Fruit fly (Drosophila melanogaster) whole organism, embryonic: ENCODE data around the gene beat-Ib.

Source experiments
- Adf1 ChIP-seq: fragments of 200-800 bp; sonication (Bioruptor generic); IDR thresholded peaks from 2 replicates; pipeline ENCODE4 v1.3.6; 2022; ENCODE audit warnings: missing biosample characterization, missing genetic modification characterization
- Atf3 ChIP-seq: fragments of 200-800 bp; sonication (Bioruptor generic); optimal IDR thresholded peaks from 3 replicates; lab custom pipeline; 2016; ENCODE audit warnings: missing biosample characterization, missing genetic modification characterization
- Blimp-1 ChIP-seq: fragments of 200-800 bp; sonication (Bioruptor generic); optimal IDR thresholded peaks from 3 replicates; lab custom pipeline; 2018; ENCODE audit warnings: missing biosample characterization, missing genetic modification characterization, mild to moderate bottlenecking, moderate library complexity, missing genetic modification reagents
- BtbVII ChIP-seq: fragments of 200-800 bp; sonication (Bioruptor generic); optimal IDR thresholded peaks from 3 replicates; lab custom pipeline; 2017; ENCODE audit warnings: missing biosample characterization, mild to moderate bottlenecking, missing genetic modification characterization
- CG10366 ChIP-seq: fragments of 200-800 bp; sonication (Bioruptor generic); IDR thresholded peaks from 2 replicates; pipeline ENCODE4 v1.3.6; 2022; ENCODE audit warnings: missing biosample characterization, missing genetic modification characterization
- CG10565 ChIP-seq: fragments of 200-800 bp; sonication (Bioruptor generic); optimal IDR thresholded peaks from 3 replicates; lab custom pipeline; 2016; ENCODE audit warnings: missing biosample characterization, mild to moderate bottlenecking, missing genetic modification characterization
- CG11093 ChIP-seq: fragments of 200-800 bp; sonication (Bioruptor generic); IDR thresholded peaks from 3 replicates; pipeline ENCODE4 v1.3.6; 2022; ENCODE audit warnings: missing biosample characterization, missing genetic modification characterization
- CG11247 ChIP-seq: fragments of 200-800 bp; sonication (Bioruptor generic); IDR thresholded peaks from 2 replicates; pipeline ENCODE4 v1.3.6; 2022; ENCODE audit warnings: missing biosample characterization, missing genetic modification characterization
- CG12659 ChIP-seq: fragments of 200-800 bp; sonication (Bioruptor generic); optimal IDR thresholded peaks from 3 replicates; lab custom pipeline; 2017; ENCODE audit warnings: mild to moderate bottlenecking, missing biosample characterization, missing genetic modification reagents, missing genetic modification characterization
- CG14710 ChIP-seq: fragments of 200-800 bp; sonication (Bioruptor generic); optimal IDR thresholded peaks from 3 replicates; lab custom pipeline; 2019; ENCODE audit warnings: missing biosample characterization, mild to moderate bottlenecking, missing genetic modification characterization, moderate library complexity
- CG30431 ChIP-seq: fragments of 200-800 bp; sonication (Bioruptor generic); optimal IDR thresholded peaks from 2 replicates; lab custom pipeline; 2017; ENCODE audit warnings: missing biosample characterization, missing genetic modification characterization
- CG31365 ChIP-seq: fragments of 200-800 bp; sonication (Bioruptor generic); optimal IDR thresholded peaks from 2 replicates; lab custom pipeline; 2018; ENCODE audit warnings: missing biosample characterization, mild to moderate bottlenecking, missing genetic modification characterization
- CG32532 ChIP-seq: fragments of 200-800 bp; sonication (Bioruptor generic); IDR thresholded peaks from 2 replicates; pipeline ENCODE4 v1.3.6; 2022; ENCODE audit warnings: missing biosample characterization, missing genetic modification characterization
- CG6175 ChIP-seq: fragments of 200-800 bp; sonication (Bioruptor generic); IDR thresholded peaks from 3 replicates; pipeline ENCODE4 v1.3.6; 2022; ENCODE audit warnings: missing biosample characterization, missing genetic modification characterization
- CG6654 ChIP-seq: fragments of 200-800 bp; sonication (Bioruptor generic); optimal IDR thresholded peaks from 2 replicates; lab custom pipeline; 2017; ENCODE audit warnings: missing biosample characterization, mild to moderate bottlenecking, missing genetic modification characterization
- CG6791 ChIP-seq: fragments of 200-800 bp; sonication (Bioruptor generic); IDR thresholded peaks from 3 replicates; pipeline ENCODE4 v1.3.6; 2022; ENCODE audit warnings: missing biosample characterization, missing genetic modification characterization; ENCODE audit not compliant: partially characterized antibody
- CG7372 ChIP-seq: fragments of 200-800 bp; sonication (Bioruptor generic); IDR thresholded peaks from 2 replicates; pipeline ENCODE4 v1.3.6; 2022; ENCODE audit warnings: missing biosample characterization, missing genetic modification characterization
- CG8388 ChIP-seq: fragments of 200-800 bp; sonication (Bioruptor generic); optimal IDR thresholded peaks from 2 replicates; lab custom pipeline; 2019; ENCODE audit warnings: missing biosample characterization, mild to moderate bottlenecking, missing genetic modification characterization, moderate library complexity
- CG8478 ChIP-seq: fragments of >200 bp; optimal IDR thresholded peaks from 2 replicates; lab custom pipeline; 2018
- CG9437 ChIP-seq: fragments of 200-800 bp; sonication (Bioruptor generic); optimal IDR thresholded peaks from 2 replicates; lab custom pipeline; 2018; ENCODE audit warnings: missing biosample characterization, mild to moderate bottlenecking, missing genetic modification characterization
- CG9876 ChIP-seq: fragments of 200-800 bp; sonication (Bioruptor generic); optimal IDR thresholded peaks from 2 replicates; lab custom pipeline; 2016; ENCODE audit warnings: missing biosample characterization, missing genetic modification characterization
- Dll ChIP-seq: fragments of 200-800 bp; sonication (Bioruptor generic); IDR thresholded peaks from 4 replicates; pipeline ENCODE4 v1.3.6; 2022; ENCODE audit warnings: missing biosample characterization, missing genetic modification characterization; ENCODE audit not compliant: partially characterized antibody
- Ets65A ChIP-seq: fragments of 200-800 bp; sonication (Bioruptor generic); peaks from one replicate; lab custom pipeline; 2016; ENCODE audit warnings: missing biosample characterization, missing genetic modification characterization
- HLHmδ ChIP-seq: fragments of 200-800 bp; sonication (Bioruptor generic); optimal IDR thresholded peaks from 2 replicates; lab custom pipeline; 2018; ENCODE audit warnings: missing biosample characterization, mild to moderate bottlenecking, missing genetic modification characterization, moderate library complexity
- Kr ChIP-seq: fragments of 200-800 bp; sonication (Bioruptor generic); optimal IDR thresholded peaks from 2 replicates; lab custom pipeline; 2017; ENCODE audit warnings: missing biosample characterization, mild to moderate bottlenecking, missing genetic modification characterization
- NC2β ChIP-seq: fragments of 200-800 bp; sonication (Bioruptor generic); optimal IDR thresholded peaks from 2 replicates; lab custom pipeline; 2016; ENCODE audit warnings: missing biosample characterization, missing genetic modification characterization
- Pdp1 ChIP-seq, 2 experiments: fragments of 200-800 bp; sonication (Bioruptor generic); optimal IDR thresholded peaks; 3 replicates each; lab custom pipeline; 2016; ENCODE audit warnings: missing biosample characterization in 2 of 2, missing genetic modification characterization in 2 of 2, mild to moderate bottlenecking in 1 of 2, moderate library complexity in 1 of 2
- Six4 ChIP-seq: fragments of 200-800 bp; sonication (Bioruptor generic); optimal IDR thresholded peaks from 2 replicates; lab custom pipeline; 2016; ENCODE audit warnings: missing biosample characterization, missing genetic modification characterization
- Stat92E ChIP-seq, 3 experiments: fragments of >200 bp in 2 of 3; fragments of 200-800 bp in 1 of 3; sonication (Bioruptor generic) in 1 of 3; optimal IDR thresholded peaks; 2 replicates each; lab custom pipeline; 2017 to 2019; ENCODE audit warnings: missing biosample characterization in 3 of 3, missing genetic modification characterization in 3 of 3, mild to moderate bottlenecking in 1 of 3, moderate library complexity in 1 of 3
- ase ChIP-seq: fragments of 200-800 bp; sonication (Bioruptor generic); IDR thresholded peaks from 3 replicates; pipeline ENCODE4 v1.3.6; 2022; ENCODE audit warnings: missing biosample characterization, missing genetic modification characterization
- ato ChIP-seq: fragments of 200-800 bp; sonication (Bioruptor generic); IDR thresholded peaks from 2 replicates; pipeline ENCODE4 v1.3.6; 2022; ENCODE audit warnings: missing biosample characterization, missing genetic modification characterization; ENCODE audit not compliant: partially characterized antibody
- az2 ChIP-seq: fragments of 200-800 bp; sonication (Bioruptor generic); optimal IDR thresholded peaks from 3 replicates; lab custom pipeline; 2016; ENCODE audit warnings: missing biosample characterization, missing genetic modification characterization
- chinmo ChIP-seq: fragments of 200-800 bp; sonication (Bioruptor generic); IDR thresholded peaks from 4 replicates; pipeline ENCODE4 v1.3.6; 2022; ENCODE audit warnings: missing biosample characterization, missing genetic modification characterization; ENCODE audit not compliant: partially characterized antibody
- cwo ChIP-seq: fragments of 200-800 bp; sonication (Bioruptor generic); optimal IDR thresholded peaks from 3 replicates; lab custom pipeline; 2017; ENCODE audit warnings: missing biosample characterization, missing genetic modification characterization, mild to moderate bottlenecking, moderate library complexity, missing genetic modification reagents
- emc ChIP-seq: fragments of 200-800 bp; sonication (Bioruptor generic); optimal IDR thresholded peaks from 2 replicates; lab custom pipeline; 2016; ENCODE audit warnings: missing biosample characterization, missing genetic modification characterization
- esg ChIP-seq: fragments of 200-800 bp; sonication (Bioruptor generic); conservative IDR thresholded peaks from 2 replicates; pipeline ENCODE4 v1.3.6; 2022; ENCODE audit warnings: missing biosample characterization, missing genetic modification characterization
- eyg ChIP-seq: fragments of 200-800 bp; sonication (Bioruptor generic); optimal IDR thresholded peaks from 3 replicates; lab custom pipeline; 2016; ENCODE audit warnings: missing biosample characterization, missing genetic modification characterization
- h ChIP-seq: fragments of >200 bp; optimal IDR thresholded peaks from 2 replicates; lab custom pipeline; 2017
- jing ChIP-seq: fragments of 200-800 bp; sonication (Bioruptor generic); optimal IDR thresholded peaks from 2 replicates; lab custom pipeline; 2018; ENCODE audit warnings: missing biosample characterization, mild to moderate bottlenecking, missing genetic modification characterization
- jumu ChIP-seq: fragments of 200-800 bp; sonication (Bioruptor generic); optimal IDR thresholded peaks from 3 replicates; lab custom pipeline; 2016; ENCODE audit warnings: missing biosample characterization, missing genetic modification characterization
- kni ChIP-seq: fragments of 200-800 bp; sonication (Bioruptor generic); optimal IDR thresholded peaks from 3 replicates; lab custom pipeline; 2017; ENCODE audit warnings: mild to moderate bottlenecking, missing biosample characterization, missing genetic modification reagents, missing genetic modification characterization
- lab ChIP-seq: fragments of 200-800 bp; sonication (Bioruptor generic); optimal IDR thresholded peaks from 3 replicates; lab custom pipeline; 2017; ENCODE audit warnings: missing biosample characterization, missing genetic modification characterization, mild to moderate bottlenecking, moderate library complexity, missing genetic modification reagents
- lilli ChIP-seq: fragments of 200-800 bp; sonication (Bioruptor generic); optimal IDR thresholded peaks from 3 replicates; lab custom pipeline; 2016; ENCODE audit warnings: missing biosample characterization, missing genetic modification characterization
- pb ChIP-seq: fragments of 200-800 bp; sonication (Bioruptor generic); optimal IDR thresholded peaks from 3 replicates; lab custom pipeline; 2016; ENCODE audit warnings: missing biosample characterization, missing genetic modification characterization
- psq ChIP-seq: fragments of 200-800 bp; sonication (Bioruptor generic); optimal IDR thresholded peaks from 2 replicates; lab custom pipeline; 2017; ENCODE audit warnings: missing biosample characterization, missing genetic modification characterization
- trem ChIP-seq: fragments of 200-800 bp; optimal IDR thresholded peaks from 3 replicates; lab custom pipeline; 2019; ENCODE audit warnings: missing biosample characterization, mild to moderate bottlenecking, missing genetic modification characterization, moderate library complexity

Gene beat-Ib

dm6 chr2L:15941141-15941540, 21.1 kb downstream of the beat-Ib start, which contains the start of gene CG12448:
TSS of gene CG12448 (plus strand) at chr2L:15941441.
- TF ChIP-seq CG8388 (GFP tag; lab: Kevin White, UChicago) (no peak), CG9876 (no peak), psq (GFP tag; lab: Kevin White, UChicago) (no peak)

- no peak for TF ChIP-seq CG6654
- TF ChIP-seq Six4 (GFP tag; lab: Kevin White, UChicago), result no peak
- no peak for TF ChIP-seq CG6791 (GFP tag; lab: Robert Waterston, UW)
- no peak for TF ChIP-seq CG31365 (tag; lab: Kevin White, UChicago)
- TF ChIP-seq trem (tag; lab: Kevin White, UChicago), result no peak
- no peak for TF ChIP-seq Blimp-1 (GFP tag; lab: Kevin White, UChicago)
- TF ChIP-seq Kr (GFP tag; lab: Kevin White, UChicago), result no peak
- TF ChIP-seq jumu, result no peak
- no peak for TF ChIP-seq CG8478 (lab: Kevin White, UChicago)
- no peak for TF ChIP-seq lilli
- TF ChIP-seq CG10565 (GFP tag; lab: Kevin White, UChicago), result no peak
- no peak for TF ChIP-seq pb (GFP tag; lab: Kevin White, UChicago)
- no peak for TF ChIP-seq emc
- no peak for TF ChIP-seq Pdp1 (GFP tag; optimal IDR thresholded peaks at IDR 0.05; lab: Kevin White, UChicago)
- no peak for TF ChIP-seq esg (GFP tag; lab: Robert Waterston, UW)
- TF ChIP-seq ase, result no peak
- no peak for TF ChIP-seq Atf3
- TF ChIP-seq, all 482 proteins: peak for 0
Measured at dm6 chr2L:15936138-15936537, 26.1 kb downstream of the beat-Ib start.

DNA sequence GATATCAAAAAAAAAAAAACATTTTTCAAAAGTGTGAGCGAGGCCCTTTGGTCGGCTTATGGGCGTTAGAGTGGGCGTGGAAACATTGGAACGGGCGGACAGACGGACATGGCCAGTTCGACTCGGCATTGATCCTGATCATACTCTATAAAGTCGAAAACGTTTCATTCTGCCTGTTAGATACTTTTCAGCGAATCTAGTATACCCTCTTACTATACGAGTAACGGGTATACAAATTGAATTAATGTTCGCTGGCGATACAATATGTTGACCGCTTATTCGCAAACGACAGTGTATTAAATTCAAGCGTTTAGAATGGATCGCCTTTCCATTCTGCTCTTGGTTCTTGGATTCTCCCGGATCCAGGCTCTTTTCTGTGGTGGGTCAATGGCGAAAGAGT, 39.1 kb downstream of the beat-Ib start, which contains the start of gene CG4793:
Gene CG4793, plus strand, starts transcription at position 301 of the 400 bp plus-strand sequence.
- no peak for TF ChIP-seq lab (GFP tag; lab: Kevin White, UChicago)
- TF ChIP-seq HLHmδ (GFP tag; lab: Kevin White, UChicago), result no peak
- no peak for TF ChIP-seq eyg (GFP tag; lab: Kevin White, UChicago)
- TF ChIP-seq jing (GFP tag; lab: Kevin White, UChicago), result no peak

DNA sequence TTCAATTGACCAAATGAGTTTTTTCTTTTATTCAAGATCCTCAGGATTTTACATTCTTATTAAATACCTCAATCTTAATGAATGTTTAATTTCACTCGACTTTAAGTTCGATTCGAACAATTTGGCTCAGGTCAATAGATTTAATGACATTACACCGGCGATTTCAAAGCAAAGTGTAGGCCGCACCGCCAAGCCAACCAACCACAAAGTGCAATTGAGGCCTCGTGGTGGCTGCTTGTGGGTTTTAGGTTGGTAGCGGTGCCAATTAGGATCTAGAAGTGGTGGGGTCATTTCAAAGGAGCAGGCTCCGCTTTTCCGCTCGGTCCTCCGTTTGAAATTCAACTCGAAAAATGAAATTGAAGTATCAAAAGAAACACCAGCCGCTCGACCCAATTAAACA, 45.6 kb downstream of the beat-Ib start, which contains the start of gene CG13244:
Gene CG13244, plus strand, starts transcription at position 301 of the 400 bp plus-strand sequence.
- TF ChIP-seq CG12659 (GFP tag; lab: Kevin White, UChicago) (no peak), NC2β (GFP tag; lab: Kevin White, UChicago) (no peak), CG9437 (GFP tag; lab: Kevin White, UChicago) (no peak), CG14710 (tag; lab: Kevin White, UChicago) (no peak), Ets65A (peak; percentile 41), CG30431 (no peak), h (lab: Kevin White, UChicago) (no peak)

DNA sequence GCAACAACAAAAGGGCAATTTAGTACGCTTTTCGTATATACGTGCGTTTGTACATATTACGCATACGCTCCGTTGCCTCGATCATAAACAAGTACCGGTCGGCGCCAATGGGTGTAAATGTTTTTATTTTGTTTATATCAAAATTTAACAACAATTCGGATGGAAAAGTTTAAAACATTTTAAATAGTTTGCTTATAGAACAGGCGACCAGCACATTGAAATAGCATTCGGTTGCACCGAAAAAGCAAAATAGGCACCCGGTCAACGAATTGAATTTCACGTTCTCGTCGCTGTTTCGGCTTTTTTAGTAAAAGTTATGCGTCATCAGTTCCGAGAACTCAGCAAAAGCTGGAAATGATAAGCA, 48.6 kb downstream of the beat-Ib start:
- TF ChIP-seq CG6175 (0 out of 3 replicates have a peak, but pooled peaks have one; percentile 22), Adf1 (GFP tag; lab: Robert Waterston, UW) (no peak), chinmo (GFP tag; lab: Robert Waterston, UW) (peak; percentile 89; the same call in 2 of the 4 replicates), CG11093 (GFP tag; lab: Robert Waterston, UW) (no peak), CG10366 (GFP tag; lab: Robert Waterston, UW) (0 out of 2 replicates have a peak, but pooled peaks have one; percentile 37), kni (GFP tag; lab: Kevin White, UChicago) (peak; percentile 75), Stat92E (GFP tag; optimal IDR thresholded peaks at IDR 0.05; lab: Kevin White, UChicago) (peak in 1 of 3 experiments; percentile 76), BtbVII (GFP tag; lab: Kevin White, UChicago) (no peak), CG7372 (peak; percentile 91), Dll (GFP tag; lab: Robert Waterston, UW) (0 out of 4 replicates have a peak, but pooled peaks have one; percentile 44), ato (GFP tag; lab: Robert Waterston, UW) (no peak), CG32532 (GFP tag; lab: Robert Waterston, UW) (0 out of 2 replicates have a peak, but pooled peaks have one; percentile 4), cwo (GFP tag; lab: Kevin White, UChicago) (peak; percentile 69), CG11247 (GFP tag; lab: Robert Waterston, UW) (no peak), az2 (GFP tag; lab: Kevin White, UChicago) (no peak)
